Fruit fly (Drosophila melanogaster) whole organism, embryonic: ENCODE results near the gene Sodh1.

ENCODE experiments used
- Antp ChIP-seq: fragments of 200-800 bp; sonication (Bioruptor generic); optimal IDR thresholded peaks from 3 replicates; lab custom pipeline; 2016; ENCODE audit warnings: missing biosample characterization, missing genetic modification characterization
- Awh ChIP-seq: fragments of 200-800 bp; sonication (Bioruptor generic); IDR thresholded peaks from 2 replicates; pipeline ENCODE4, ENCODE4 v1.3.6; 2022; ENCODE audit warnings: missing biosample characterization, missing genetic modification characterization
- BEAF-32 ChIP-seq: fragments of 200-800 bp; sonication (Bioruptor generic); optimal IDR thresholded peaks from 3 replicates; lab custom pipeline; 2017; ENCODE audit warnings: missing biosample characterization, missing genetic modification characterization, mild to moderate bottlenecking, moderate library complexity, missing genetic modification reagents
- C15 ChIP-seq: fragments of 200-800 bp; sonication (Bioruptor generic); IDR thresholded peaks from 3 replicates; pipeline ENCODE4 v1.3.6; 2022; ENCODE audit warnings: missing biosample characterization, missing genetic modification characterization
- CG10267 ChIP-seq: fragments of 200-800 bp; sonication (Bioruptor generic); optimal IDR thresholded peaks from 2 replicates; lab custom pipeline; 2018; ENCODE audit warnings: missing biosample characterization, mild to moderate bottlenecking, missing genetic modification characterization, moderate library complexity
- CG1233 ChIP-seq: fragments of 200-800 bp; sonication (Bioruptor generic); optimal IDR thresholded peaks from 4 replicates; lab custom pipeline; 2018; ENCODE audit warnings: missing biosample characterization, mild to moderate bottlenecking, missing genetic modification characterization
- CG12744 ChIP-seq: fragments of 200-800 bp; sonication (Bioruptor generic); optimal IDR thresholded peaks from 2 replicates; lab custom pipeline; 2016; ENCODE audit warnings: missing biosample characterization, missing genetic modification characterization
- CG13775 ChIP-seq: fragments of 200-800 bp; sonication (Bioruptor generic); optimal IDR thresholded peaks from 3 replicates; lab custom pipeline; 2017; ENCODE audit warnings: missing biosample characterization, mild to moderate bottlenecking, missing genetic modification characterization
- CG14014 ChIP-seq: fragments of 200-800 bp; sonication (Bioruptor generic); IDR thresholded peaks from 2 replicates; pipeline ENCODE4 v1.3.6; 2022; ENCODE audit warnings: missing biosample characterization, missing genetic modification characterization
- CG15011 ChIP-seq: fragments of 200-800 bp; sonication (Bioruptor generic); optimal IDR thresholded peaks from 3 replicates; lab custom pipeline; 2018; ENCODE audit warnings: missing biosample characterization, mild to moderate bottlenecking, missing genetic modification characterization
- CG15479 ChIP-seq: fragments of 200-800 bp; sonication (Bioruptor generic); optimal IDR thresholded peaks from 3 replicates; lab custom pipeline; 2019; ENCODE audit warnings: missing biosample characterization, mild to moderate bottlenecking, missing genetic modification characterization, moderate library complexity
- CG15514 ChIP-seq: fragments of 200-800 bp; sonication (Bioruptor generic); optimal IDR thresholded peaks from 3 replicates; lab custom pipeline; 2017; ENCODE audit warnings: missing biosample characterization, missing genetic modification characterization, mild to moderate bottlenecking, moderate library complexity, missing genetic modification reagents
- CG1832 ChIP-seq: fragments of 200-800 bp; sonication (Bioruptor generic); optimal IDR thresholded peaks from 2 replicates; lab custom pipeline; 2017; ENCODE audit warnings: missing biosample characterization, mild to moderate bottlenecking, missing genetic modification characterization, inconsistent platforms
- CG3065 ChIP-seq: fragments of 200-800 bp; sonication (Bioruptor generic); optimal IDR thresholded peaks from 2 replicates; lab custom pipeline; 2016; ENCODE audit warnings: missing biosample characterization, missing genetic modification characterization
- CG31441 ChIP-seq: fragments of 200-800 bp; sonication (Bioruptor generic); IDR thresholded peaks from 2 replicates; pipeline ENCODE4 v1.3.6; 2022; ENCODE audit warnings: missing biosample characterization, missing genetic modification characterization
- CG6791 ChIP-seq: fragments of 200-800 bp; sonication (Bioruptor generic); IDR thresholded peaks from 3 replicates; pipeline ENCODE4 v1.3.6; 2022; ENCODE audit warnings: missing biosample characterization, missing genetic modification characterization; ENCODE audit not compliant: partially characterized antibody
- CG9437 ChIP-seq: fragments of 200-800 bp; sonication (Bioruptor generic); optimal IDR thresholded peaks from 2 replicates; lab custom pipeline; 2018; ENCODE audit warnings: missing biosample characterization, mild to moderate bottlenecking, missing genetic modification characterization
- CG9727 ChIP-seq: fragments of 200-800 bp; sonication (Bioruptor generic); optimal IDR thresholded peaks from 3 replicates; lab custom pipeline; 2017; ENCODE audit warnings: missing biosample characterization, mild to moderate bottlenecking, missing genetic modification characterization
- CG9817 ChIP-seq: fragments of 200-800 bp; sonication (Bioruptor generic); optimal IDR thresholded peaks from 2 replicates; lab custom pipeline; 2018; ENCODE audit warnings: missing biosample characterization, mild to moderate bottlenecking, missing genetic modification characterization, moderate library complexity
- Dip3 ChIP-seq: fragments of 200-800 bp; sonication (Bioruptor generic); optimal IDR thresholded peaks from 3 replicates; lab custom pipeline; 2016; ENCODE audit warnings: missing biosample characterization, missing genetic modification characterization
- Fer2 ChIP-seq: fragments of 200-800 bp; sonication (Bioruptor generic); optimal IDR thresholded peaks from 2 replicates; lab custom pipeline; 2018; ENCODE audit warnings: missing biosample characterization, mild to moderate bottlenecking, missing genetic modification characterization, moderate library complexity
- HLH54F ChIP-seq: fragments of 200-800 bp; sonication (Bioruptor generic); optimal IDR thresholded peaks from 3 replicates; lab custom pipeline; 2016; ENCODE audit warnings: missing biosample characterization, missing genetic modification characterization
- HmgZ ChIP-seq: fragments of 200-800 bp; sonication (Bioruptor generic); optimal IDR thresholded peaks from 2 replicates; lab custom pipeline; 2018; ENCODE audit warnings: missing biosample characterization, mild to moderate bottlenecking, missing genetic modification characterization
- Lpt ChIP-seq: fragments of >200 bp; optimal IDR thresholded peaks from 2 replicates; lab custom pipeline; 2018; ENCODE audit warnings: missing biosample characterization, missing genetic modification characterization
- Myb ChIP-seq: fragments of 200-800 bp; sonication (Bioruptor generic); optimal IDR thresholded peaks from 2 replicates; lab custom pipeline; 2016; ENCODE audit warnings: missing biosample characterization, missing genetic modification characterization
- Oaz ChIP-seq: fragments of 200-800 bp; sonication (Bioruptor generic); IDR thresholded peaks from 2 replicates; pipeline ENCODE4 v1.3.6; 2022; ENCODE audit warnings: missing biosample characterization, missing genetic modification characterization
- Ptx1 ChIP-seq: fragments of 200-800 bp; sonication (Bioruptor generic); IDR thresholded peaks from 2 replicates; pipeline ENCODE4 v1.3.6; 2022; ENCODE audit warnings: missing biosample characterization, missing genetic modification characterization
- Six4 ChIP-seq: fragments of 200-800 bp; sonication (Bioruptor generic); optimal IDR thresholded peaks from 2 replicates; lab custom pipeline; 2016; ENCODE audit warnings: missing biosample characterization, missing genetic modification characterization
- Ssrp ChIP-seq: fragments of 200-800 bp; sonication (Bioruptor generic); optimal IDR thresholded peaks from 2 replicates; lab custom pipeline; 2018; ENCODE audit warnings: missing biosample characterization, mild to moderate bottlenecking, missing genetic modification characterization, moderate library complexity
- Xbp1 ChIP-seq: fragments of 200-800 bp; sonication (Bioruptor generic); optimal IDR thresholded peaks from 3 replicates; lab custom pipeline; 2016; ENCODE audit warnings: missing biosample characterization, mild to moderate bottlenecking, missing genetic modification characterization
- abd-A ChIP-seq: fragments of 200-800 bp; sonication (Bioruptor generic); optimal IDR thresholded peaks from 3 replicates; lab custom pipeline; 2019; ENCODE audit warnings: missing biosample characterization, mild to moderate bottlenecking, missing genetic modification characterization, moderate library complexity
- aop ChIP-seq: fragments of 200-800 bp; sonication (Bioruptor generic); IDR thresholded peaks from 2 replicates; pipeline ENCODE4 v1.3.6; 2022; ENCODE audit warnings: missing biosample characterization, missing genetic modification characterization
- bab2 ChIP-seq: fragments of 200-800 bp; sonication (Bioruptor generic); optimal IDR thresholded peaks from 2 replicates; lab custom pipeline; 2016; ENCODE audit warnings: missing biosample characterization, missing genetic modification characterization
- br ChIP-seq: fragments of >200 bp; optimal IDR thresholded peaks from 2 replicates; lab custom pipeline; 2017
- chinmo ChIP-seq: fragments of 200-800 bp; sonication (Bioruptor generic); IDR thresholded peaks from 4 replicates; pipeline ENCODE4 v1.3.6; 2022; ENCODE audit warnings: missing biosample characterization, missing genetic modification characterization; ENCODE audit not compliant: partially characterized antibody
- chm ChIP-seq: fragments of 200-800 bp; sonication (Bioruptor generic); IDR thresholded peaks from 2 replicates; pipeline ENCODE4 v1.3.6; 2022; ENCODE audit warnings: missing biosample characterization, missing genetic modification characterization
- dysf ChIP-seq: fragments of 200-800 bp; sonication (Bioruptor generic); IDR thresholded peaks from 3 replicates; pipeline ENCODE4 v1.3.6; 2022; ENCODE audit warnings: missing biosample characterization, missing genetic modification characterization
- fd102C ChIP-seq: fragments of 200-800 bp; sonication (Bioruptor generic); optimal IDR thresholded peaks from 2 replicates; lab custom pipeline; 2018; ENCODE audit warnings: missing biosample characterization, mild to moderate bottlenecking, missing genetic modification characterization, moderate library complexity
- gcm2 ChIP-seq: fragments of 200-800 bp; sonication (Bioruptor generic); optimal IDR thresholded peaks from 2 replicates; lab custom pipeline; 2016; ENCODE audit warnings: missing biosample characterization, missing genetic modification characterization
- gt ChIP-seq: fragments of 200-800 bp; sonication (Bioruptor generic); IDR thresholded peaks from 2 replicates; pipeline ENCODE4 v1.3.6; 2022; ENCODE audit warnings: missing biosample characterization, missing genetic modification characterization
- her ChIP-seq: fragments of 200-800 bp; sonication (Bioruptor generic); optimal IDR thresholded peaks from 2 replicates; lab custom pipeline; 2016; ENCODE audit warnings: missing biosample characterization, missing genetic modification characterization
- inv ChIP-seq: fragments of 200-800 bp; sonication (Bioruptor generic); IDR thresholded peaks from 2 replicates; pipeline ENCODE4 v1.3.6; 2022; ENCODE audit warnings: missing biosample characterization, missing genetic modification characterization; ENCODE audit not compliant: partially characterized antibody
- lilli ChIP-seq: fragments of 200-800 bp; sonication (Bioruptor generic); optimal IDR thresholded peaks from 3 replicates; lab custom pipeline; 2016; ENCODE audit warnings: missing biosample characterization, missing genetic modification characterization
- lov ChIP-seq, 2 experiments: fragments of 200-800 bp in 1 of 2; fragments of >200 bp in 1 of 2; sonication (Bioruptor generic) in 1 of 2; IDR thresholded peaks in 1 of 2; optimal IDR thresholded peaks in 1 of 2; 2 replicates in 1 of 2; 3 replicates in 1 of 2; pipeline versions ENCODE4 v1.3.6 to Lab custom; 2017 to 2022; ENCODE audit warnings: missing biosample characterization in 1 of 2, missing genetic modification characterization in 1 of 2
- nerfin-1 ChIP-seq: fragments of 200-800 bp; sonication (Bioruptor generic); optimal IDR thresholded peaks from 3 replicates; lab custom pipeline; 2019; ENCODE audit warnings: missing biosample characterization, mild to moderate bottlenecking, missing genetic modification characterization, moderate library complexity
- pfk ChIP-seq: fragments of 200-800 bp; sonication (Bioruptor generic); optimal IDR thresholded peaks from 2 replicates; lab custom pipeline; 2018; ENCODE audit warnings: missing biosample characterization, mild to moderate bottlenecking, missing genetic modification characterization, moderate library complexity
- run ChIP-seq: fragments of 200-800 bp; sonication (Bioruptor generic); optimal IDR thresholded peaks from 3 replicates; lab custom pipeline; 2018; ENCODE audit warnings: missing biosample characterization, mild to moderate bottlenecking, missing genetic modification characterization
- sc ChIP-seq, 3 experiments: fragments of >200 bp in 2 of 3; fragments of 200-800 bp in 1 of 3; sonication (Bioruptor generic) in 1 of 3; optimal IDR thresholded peaks; 2 replicates in 2 of 3; 3 replicates in 1 of 3; lab custom pipeline; 2017; ENCODE audit warnings: mild to moderate bottlenecking in 1 of 3, missing biosample characterization in 1 of 3, missing genetic modification characterization in 1 of 3, missing genetic modification reagents in 1 of 3
- toy ChIP-seq: fragments of 200-800 bp; sonication (Bioruptor generic); IDR thresholded peaks from 2 replicates; pipeline ENCODE4 v1.3.6; 2022; ENCODE audit warnings: missing biosample characterization, missing genetic modification characterization

Sodh1 gene

DNA sequence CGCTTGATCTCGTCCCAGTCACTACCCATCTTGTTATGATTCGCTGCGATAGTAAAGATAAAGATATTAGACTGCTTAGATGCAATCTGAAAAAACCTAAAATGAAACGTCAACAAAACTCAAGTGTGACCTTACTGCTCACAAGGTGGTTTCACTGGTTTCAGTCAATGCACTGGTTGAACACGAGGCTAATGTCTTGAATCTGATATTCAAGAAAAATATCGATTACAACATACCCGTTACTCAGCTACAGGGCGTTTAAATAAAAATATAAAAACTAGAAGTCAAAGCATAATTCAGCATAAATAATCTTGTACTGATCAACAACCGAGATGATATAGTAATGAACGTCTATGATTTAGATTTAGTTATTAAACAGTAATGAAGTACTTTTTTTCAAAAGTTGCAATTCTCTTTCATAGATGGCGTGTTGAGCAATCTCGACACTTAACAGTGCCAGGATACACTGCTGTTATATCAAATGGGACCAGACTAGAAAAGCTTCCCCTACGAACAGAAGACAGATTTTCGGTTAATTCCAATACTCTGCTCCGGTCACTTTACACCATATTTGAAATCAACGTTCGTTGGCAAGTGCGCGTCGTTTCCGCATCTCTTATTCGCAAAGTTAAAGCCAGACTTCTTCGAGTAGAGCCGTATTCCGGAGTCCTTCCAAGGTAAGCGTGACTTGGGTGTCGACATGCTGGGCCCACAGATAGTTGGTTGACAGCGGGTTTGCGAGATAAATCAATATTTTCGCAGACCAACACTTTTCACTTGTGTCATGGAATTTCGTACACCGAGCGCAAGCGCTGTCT is 22.4 kb downstream of the Sodh1 start, which contains the start of the genes Ufl1 and CG1943 (continued):
- TF ChIP-seq dysf (GFP tag; lab: Robert Waterston, UW): no peak
- no peak for TF ChIP-seq Ptx1 (GFP tag; lab: Robert Waterston, UW)
- TF ChIP-seq CG10267 (tag; lab: Kevin White, UChicago): peak; percentile 71
- no peak for TF ChIP-seq CG14014 (GFP tag; lab: Robert Waterston, UW)
- TF ChIP-seq run: no peak
- peak; percentile 99 for TF ChIP-seq nerfin-1
- TF ChIP-seq fd102C (GFP tag; lab: Kevin White, UChicago): no peak
- TF ChIP-seq CG31441 (GFP tag; lab: Robert Waterston, UW): no peak
- peak; percentile 10 for TF ChIP-seq CG9727
- TF ChIP-seq pfk (GFP tag; lab: Kevin White, UChicago): no peak
- TF ChIP-seq gcm2 (GFP tag; lab: Kevin White, UChicago): no peak
- no peak for TF ChIP-seq Antp
- no peak for TF ChIP-seq Ssrp (tag; lab: Kevin White, UChicago)
- peak; percentile 73 for TF ChIP-seq CG9437 (GFP tag; lab: Kevin White, UChicago)
- no peak for TF ChIP-seq Dip3 (GFP tag; lab: Kevin White, UChicago)
- no peak for TF ChIP-seq CG3065 (GFP tag; lab: Kevin White, UChicago)
- peak; percentile 96 for TF ChIP-seq Myb (GFP tag; lab: Kevin White, UChicago)
- TF ChIP-seq CG1832 (GFP tag; lab: Kevin White, UChicago): no peak
- no peak for TF ChIP-seq her (GFP tag; lab: Kevin White, UChicago)
- TF ChIP-seq CG1233 (GFP tag; lab: Kevin White, UChicago): no peak
- TF ChIP-seq Lpt: no peak
- TF ChIP-seq inv: no peak
- peak; percentile 49 for TF ChIP-seq CG15514 (GFP tag; lab: Kevin White, UChicago)
- TF ChIP-seq abd-A (tag; lab: Kevin White, UChicago): no peak
- no peak for TF ChIP-seq Six4 (GFP tag; lab: Kevin White, UChicago)
- TF ChIP-seq HLH54F: no peak
- no peak for TF ChIP-seq Awh (GFP tag; lab: Robert Waterston, UW)
- TF ChIP-seq br (lab: Kevin White, UChicago): no peak
- no peak for TF ChIP-seq toy
- no peak for TF ChIP-seq bab2 (GFP tag; lab: Kevin White, UChicago)
- TF ChIP-seq Oaz: no peak
- TF ChIP-seq CG13775 (GFP tag; lab: Kevin White, UChicago): no peak
- no peak for TF ChIP-seq lov (optimal IDR thresholded peaks at IDR 0.05; lab: Kevin White, UChicago)
- TF ChIP-seq lov (GFP tag; IDR thresholded peaks at IDR 0.05; lab: Robert Waterston, UW): no peak
- no peak for TF ChIP-seq HmgZ (tag; lab: Kevin White, UChicago)
- no peak for TF ChIP-seq chinmo (GFP tag; lab: Robert Waterston, UW)
- TF ChIP-seq lilli (GFP tag; lab: Kevin White, UChicago): no peak
- no peak for TF ChIP-seq sc (optimal IDR thresholded peaks at IDR 0.05; lab: Kevin White, UChicago)
- no peak for TF ChIP-seq sc (GFP tag; optimal IDR thresholded peaks at IDR 0.05; lab: Kevin White, UChicago)
- no peak for TF ChIP-seq CG9817
- TF ChIP-seq Fer2 (tag; lab: Kevin White, UChicago): no peak
- no peak for TF ChIP-seq aop (GFP tag; lab: Robert Waterston, UW)
- TF ChIP-seq gt (GFP tag; lab: Robert Waterston, UW): no peak
- no peak for TF ChIP-seq C15 (GFP tag; lab: Robert Waterston, UW)
- TF ChIP-seq CG12744 (GFP tag; lab: Kevin White, UChicago): no peak
- peak; percentile 93 for TF ChIP-seq BEAF-32 (GFP tag; lab: Kevin White, UChicago)
- TF ChIP-seq CG6791 (GFP tag; lab: Robert Waterston, UW): no peak
- TF ChIP-seq CG15011 (GFP tag; lab: Kevin White, UChicago): no peak
- TF ChIP-seq chm (GFP tag; lab: Robert Waterston, UW): no peak
- TF ChIP-seq CG15479: peak; percentile 34
- TF ChIP-seq Xbp1 (GFP tag; lab: Kevin White, UChicago): no peak
